Fruit fly (Drosophila melanogaster): ENCODE results near the gene CG3552.
A peak's percentile ranks its signal among the peaks of the same experiment; 100 is the strongest.

Gene CG3552

dm6 chr3L:9505007-9505712 is 49.0 kb downstream of the CG3552 start, which contains the start of gene path (continued):
- TF ChIP-seq Ravus (GFP tag; IDR thresholded peaks at IDR 0.05): no peak
- no peak for TF ChIP-seq Taf1 (GFP tag; IDR thresholded peaks at IDR 0.05)
- TF ChIP-seq btn (GFP tag; optimal IDR thresholded peaks at IDR 0.05): no peak
- no peak for TF ChIP-seq dysf (GFP tag; IDR thresholded peaks at IDR 0.05)
- no peak for TF ChIP-seq vfl (GFP tag; optimal IDR thresholded peaks at IDR 0.05)
- TF ChIP-seq ham (GFP tag; IDR thresholded peaks at IDR 0.05): no peak
- peak; percentile 20 for TF ChIP-seq NC2α (GFP tag; optimal IDR thresholded peaks at IDR 0.05)
- no peak for TF ChIP-seq CG16815 (GFP tag; optimal IDR thresholded peaks at IDR 0.05)
- peak; percentile 38 for TF ChIP-seq CG18619 (GFP tag; optimal IDR thresholded peaks at IDR 0.05)
- TF ChIP-seq CG12155 (GFP tag; optimal IDR thresholded peaks at IDR 0.05): no peak
- TF ChIP-seq Awh (GFP tag; IDR thresholded peaks at IDR 0.05): peak; percentile 10; the same call in 1 of the 2 replicates
- peak; percentile 49 for TF ChIP-seq twi (tag; optimal IDR thresholded peaks at IDR 0.05)
- TF ChIP-seq CG34422 (GFP tag; IDR thresholded peaks at IDR 0.05): peak; percentile 60; the same call in 1 of the 3 replicates
- no peak for TF ChIP-seq Drgx (GFP tag; IDR thresholded peaks at IDR 0.05)
- TF ChIP-seq Mes4 (GFP tag; optimal IDR thresholded peaks at IDR 0.05): no peak
- TF ChIP-seq GATAe (GFP tag; conservative IDR thresholded peaks at IDR 0.05): no peak
- no peak for TF ChIP-seq Hr3 (GFP tag; optimal IDR thresholded peaks at IDR 0.05)
- TF ChIP-seq CG18011 (GFP tag; optimal IDR thresholded peaks at IDR 0.05): no peak
- TF ChIP-seq CG32767 (GFP tag; IDR thresholded peaks at IDR 0.05): no peak
- no peak for TF ChIP-seq CkIIα-i1 (GFP tag; IDR thresholded peaks at IDR 0.05)
- TF ChIP-seq PHDP (tag; optimal IDR thresholded peaks at IDR 0.05): peak; percentile 26
- no peak for TF ChIP-seq Dip2 (GFP tag; IDR thresholded peaks at IDR 0.05)
- peak; percentile 54 for TF ChIP-seq sens (GFP tag)
- no peak for TF ChIP-seq Elba2 (GFP tag; optimal IDR thresholded peaks at IDR 0.05)
- TF ChIP-seq lbe (GFP tag; optimal IDR thresholded peaks at IDR 0.05): no peak
- TF ChIP-seq zfh1 (GFP tag; IDR thresholded peaks at IDR 0.05): peak; percentile 44; the same call in 1 of the 3 replicates
- TF ChIP-seq Xbp1 (GFP tag; optimal IDR thresholded peaks at IDR 0.05): no peak
- peak; percentile 56 for TF ChIP-seq CG7839 (tag; optimal IDR thresholded peaks at IDR 0.05)
- TF ChIP-seq Optix (GFP tag; IDR thresholded peaks at IDR 0.05): no peak
- no peak for TF ChIP-seq tx (GFP tag; optimal IDR thresholded peaks at IDR 0.05)
- TF ChIP-seq emc (GFP tag; optimal IDR thresholded peaks at IDR 0.05): no peak
- no peak for TF ChIP-seq CG6175 (GFP tag; IDR thresholded peaks at IDR 0.05)
- no peak for TF ChIP-seq CG4617 (GFP tag; optimal IDR thresholded peaks at IDR 0.05; ENCODE audit: borderline replicate concordance)
- TF ChIP-seq CG17568 (GFP tag; optimal IDR thresholded peaks at IDR 0.05): no peak
- peak; percentile 1 for TF ChIP-seq sd (tag; optimal IDR thresholded peaks at IDR 0.05)
- no peak for TF ChIP-seq Hand (GFP tag; optimal IDR thresholded peaks at IDR 0.05)
- no peak for TF ChIP-seq chif (GFP tag; optimal IDR thresholded peaks at IDR 0.05)
- no peak for TF ChIP-seq odd (GFP tag; optimal IDR thresholded peaks at IDR 0.05)
- TF ChIP-seq Jarid2 (GFP tag; optimal IDR thresholded peaks at IDR 0.05): peak; percentile 100
- no peak for TF ChIP-seq CG4404 (GFP tag; IDR thresholded peaks at IDR 0.05)
- TF ChIP-seq pfk (GFP tag; optimal IDR thresholded peaks at IDR 0.05): no peak
- peak; percentile 29; the same call in 1 of the 2 replicates for TF ChIP-seq Rfx (GFP tag; IDR thresholded peaks at IDR 0.05)
- no peak for TF ChIP-seq Dp (GFP tag; optimal IDR thresholded peaks at IDR 0.05)
- no peak for TF ChIP-seq Dfd (GFP tag; optimal IDR thresholded peaks at IDR 0.05)
- TF ChIP-seq CG13296 (GFP tag; optimal IDR thresholded peaks at IDR 0.05): peak; percentile 67
- TF ChIP-seq CG12299 (tag; optimal IDR thresholded peaks at IDR 0.05): no peak
- TF ChIP-seq slbo (GFP tag; IDR thresholded peaks at IDR 0.05): peak; percentile 3; the same call in 1 of the 2 replicates
- TF ChIP-seq croc (GFP tag; conservative IDR thresholded peaks at IDR 0.05): no peak
- TF ChIP-seq CG1602 (GFP tag; optimal IDR thresholded peaks at IDR 0.05): no peak
- TF ChIP-seq Hmr (GFP tag; optimal IDR thresholded peaks at IDR 0.05): peak; percentile 26
- no peak for TF ChIP-seq Ada2b (GFP tag; IDR thresholded peaks at IDR 0.05)

Measured in whole organism, embryonic.